Fruit fly (Drosophila melanogaster) whole organism: ENCODE data around the gene Hakai.

ENCODE experiments used
- EcR ChIP-seq, 2 experiments: fragments of >200 bp; optimal IDR thresholded peaks; 2 replicates each; lab custom pipeline; 2017; ENCODE audit warnings: missing biosample characterization in 2 of 2, missing genetic modification characterization in 2 of 2, missing genetic modification reagents in 2 of 2
- psq ChIP-seq: fragments of >200 bp; optimal IDR thresholded peaks from 2 replicates; lab custom pipeline; 2017

DNA sequence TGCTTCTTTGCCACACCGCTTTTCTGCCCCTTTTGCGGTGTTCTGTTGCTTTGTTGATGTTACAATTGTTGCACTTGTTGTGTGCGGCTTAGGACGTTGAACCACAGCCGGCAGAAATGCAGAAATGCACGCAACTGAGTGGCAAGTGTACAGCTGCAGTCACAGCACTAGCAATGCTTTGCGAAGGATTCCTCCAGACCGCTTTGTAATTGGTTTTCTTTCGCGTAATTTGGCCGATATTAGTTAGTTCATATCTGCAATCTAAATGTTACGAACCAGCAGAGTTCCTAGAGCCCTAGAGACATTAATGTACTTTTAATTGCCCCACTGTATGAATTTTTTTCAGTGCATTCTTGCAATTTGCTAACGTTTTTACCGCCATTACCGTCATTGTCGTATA, 7.9 kb downstream of the Hakai start:
- TF ChIP-seq psq (no peak), EcR (GFP tag; optimal IDR thresholded peaks at IDR 0.05; lab: Kevin White, UChicago) (peak in 1 of 2 experiments; percentile 83)
